Fruit fly (Drosophila melanogaster) whole organism, embryonic: ENCODE data around the gene Rpn10.

Experiments
- Ada2b ChIP-seq: fragments of 200-800 bp; sonication (Bioruptor generic); IDR thresholded peaks from 2 replicates; pipeline ENCODE4 v1.3.6; 2022; ENCODE audit warnings: missing biosample characterization, missing genetic modification characterization
- Antp ChIP-seq: fragments of 200-800 bp; sonication (Bioruptor generic); optimal IDR thresholded peaks from 3 replicates; lab custom pipeline; 2016; ENCODE audit warnings: missing biosample characterization, missing genetic modification characterization
- Bdp1 ChIP-seq: fragments of 200-800 bp; sonication (Bioruptor generic); optimal IDR thresholded peaks from 3 replicates; lab custom pipeline; 2016; ENCODE audit warnings: missing biosample characterization, missing genetic modification characterization
- Blimp-1 ChIP-seq: fragments of 200-800 bp; sonication (Bioruptor generic); optimal IDR thresholded peaks from 3 replicates; lab custom pipeline; 2018; ENCODE audit warnings: missing biosample characterization, missing genetic modification characterization, mild to moderate bottlenecking, moderate library complexity, missing genetic modification reagents
- CG10267 ChIP-seq: fragments of 200-800 bp; sonication (Bioruptor generic); optimal IDR thresholded peaks from 2 replicates; lab custom pipeline; 2018; ENCODE audit warnings: missing biosample characterization, mild to moderate bottlenecking, missing genetic modification characterization, moderate library complexity
- CG10654 ChIP-seq: fragments of 200-800 bp; sonication (Bioruptor generic); optimal IDR thresholded peaks from 2 replicates; lab custom pipeline; 2016; ENCODE audit warnings: missing biosample characterization, missing genetic modification characterization
- CG10959 ChIP-seq: fragments of 200-800 bp; sonication (Bioruptor generic); IDR thresholded peaks from 2 replicates; pipeline ENCODE4 v1.3.6; 2022; ENCODE audit warnings: missing biosample characterization, missing genetic modification characterization
- CG12236 ChIP-seq: fragments of 200-800 bp; sonication (Bioruptor generic); optimal IDR thresholded peaks from 2 replicates; lab custom pipeline; 2016; ENCODE audit warnings: missing biosample characterization, missing genetic modification characterization
- CG12391 ChIP-seq: fragments of 200-800 bp; sonication (Bioruptor generic); optimal IDR thresholded peaks from 3 replicates; lab custom pipeline; 2018; ENCODE audit warnings: missing biosample characterization, mild to moderate bottlenecking, missing genetic modification characterization, moderate library complexity
- CG13123 ChIP-seq: fragments of 200-800 bp; sonication (Bioruptor generic); optimal IDR thresholded peaks from 2 replicates; lab custom pipeline; 2016; ENCODE audit warnings: missing biosample characterization, missing genetic modification characterization
- CG14441 ChIP-seq: fragments of 200-800 bp; sonication (Bioruptor generic); IDR thresholded peaks from 2 replicates; pipeline ENCODE4 v1.3.6; 2022; ENCODE audit warnings: missing biosample characterization, missing genetic modification characterization
- CG14710 ChIP-seq: fragments of 200-800 bp; sonication (Bioruptor generic); optimal IDR thresholded peaks from 3 replicates; lab custom pipeline; 2019; ENCODE audit warnings: missing biosample characterization, mild to moderate bottlenecking, missing genetic modification characterization, moderate library complexity
- CG17385 ChIP-seq: fragments of 200-800 bp; sonication (Bioruptor generic); optimal IDR thresholded peaks from 3 replicates; lab custom pipeline; 2018; ENCODE audit warnings: missing biosample characterization, mild to moderate bottlenecking, missing genetic modification characterization
- CG18011 ChIP-seq: fragments of 200-800 bp; sonication (Bioruptor generic); optimal IDR thresholded peaks from 2 replicates; lab custom pipeline; 2017; ENCODE audit warnings: missing biosample characterization, missing genetic modification characterization, mild to moderate bottlenecking, moderate library complexity, missing genotype
- CG1832 ChIP-seq: fragments of 200-800 bp; sonication (Bioruptor generic); optimal IDR thresholded peaks from 2 replicates; lab custom pipeline; 2017; ENCODE audit warnings: missing biosample characterization, mild to moderate bottlenecking, missing genetic modification characterization, inconsistent platforms
- CG18476 ChIP-seq: fragments of 200-800 bp; sonication (Bioruptor generic); optimal IDR thresholded peaks from 2 replicates; lab custom pipeline; 2016; ENCODE audit warnings: missing biosample characterization, mild to moderate bottlenecking, missing genetic modification characterization
- CG33557 ChIP-seq: fragments of 200-800 bp; sonication (Bioruptor generic); optimal IDR thresholded peaks from 2 replicates; lab custom pipeline; 2019; ENCODE audit warnings: missing biosample characterization, mild to moderate bottlenecking, missing genetic modification characterization, moderate library complexity
- CG7928 ChIP-seq: fragments of 200-800 bp; sonication (Bioruptor generic); optimal IDR thresholded peaks from 2 replicates; lab custom pipeline; 2017; ENCODE audit warnings: missing biosample characterization, mild to moderate bottlenecking, missing genetic modification characterization
- CG8290 ChIP-seq, 3 experiments: fragments of 200-800 bp; sonication (Bioruptor generic); optimal IDR thresholded peaks; 2 replicates each; lab custom pipeline; 2016 to 2019; ENCODE audit warnings: missing biosample characterization in 3 of 3, missing genetic modification characterization in 3 of 3, mild to moderate bottlenecking in 2 of 3, moderate library complexity in 1 of 3
- CHES-1-like ChIP-seq: fragments of 200-800 bp; sonication (Bioruptor generic); optimal IDR thresholded peaks from 2 replicates; lab custom pipeline; 2016; ENCODE audit warnings: missing biosample characterization, missing genetic modification characterization
- Drgx ChIP-seq: fragments of 200-800 bp; sonication (Bioruptor generic); IDR thresholded peaks from 2 replicates; pipeline ENCODE4 v1.3.6; 2022; ENCODE audit warnings: missing biosample characterization, missing genetic modification characterization
- E2f2 ChIP-seq: fragments of 200-800 bp; sonication (Bioruptor generic); IDR thresholded peaks from 2 replicates; pipeline ENCODE4 v1.3.6; 2022; ENCODE audit warnings: missing biosample characterization, missing genetic modification characterization
- Elba2 ChIP-seq: fragments of 200-800 bp; sonication (Bioruptor generic); optimal IDR thresholded peaks from 3 replicates; lab custom pipeline; 2016; ENCODE audit warnings: missing biosample characterization, missing genetic modification characterization
- Lpt ChIP-seq: fragments of >200 bp; optimal IDR thresholded peaks from 2 replicates; lab custom pipeline; 2018; ENCODE audit warnings: missing biosample characterization, missing genetic modification characterization
- Mad ChIP-seq: fragments of 200-800 bp; sonication (Bioruptor generic); optimal IDR thresholded peaks from 2 replicates; lab custom pipeline; 2016; ENCODE audit warnings: missing biosample characterization, missing genetic modification characterization
- Side ChIP-seq: fragments of 200-800 bp; sonication (Bioruptor generic); optimal IDR thresholded peaks from 2 replicates; lab custom pipeline; 2016; ENCODE audit warnings: missing biosample characterization, missing genetic modification characterization
- Stat92E ChIP-seq, 3 experiments: fragments of >200 bp in 2 of 3; fragments of 200-800 bp in 1 of 3; sonication (Bioruptor generic) in 1 of 3; optimal IDR thresholded peaks; 2 replicates each; lab custom pipeline; 2017 to 2019; ENCODE audit warnings: missing biosample characterization in 3 of 3, missing genetic modification characterization in 3 of 3, mild to moderate bottlenecking in 1 of 3, moderate library complexity in 1 of 3
- Trl ChIP-seq, 3 experiments: fragments of >200 bp in 2 of 3; fragments of 200-800 bp in 1 of 3; sonication (Bioruptor generic) in 1 of 3; optimal IDR thresholded peaks; 2 replicates in 1 of 3; 3 replicates in 2 of 3; lab custom pipeline; 2016 to 2017; ENCODE audit warnings: missing biosample characterization in 1 of 3, missing genetic modification characterization in 1 of 3
- chn ChIP-seq: fragments of 200-800 bp; sonication (Bioruptor generic); optimal IDR thresholded peaks from 2 replicates; lab custom pipeline; 2016; ENCODE audit warnings: missing biosample characterization, missing genetic modification characterization
- cwo ChIP-seq: fragments of 200-800 bp; sonication (Bioruptor generic); optimal IDR thresholded peaks from 3 replicates; lab custom pipeline; 2017; ENCODE audit warnings: missing biosample characterization, missing genetic modification characterization, mild to moderate bottlenecking, moderate library complexity, missing genetic modification reagents
- dmrt11E ChIP-seq: fragments of 200-800 bp; sonication (Bioruptor generic); optimal IDR thresholded peaks from 3 replicates; lab custom pipeline; 2018; ENCODE audit warnings: missing biosample characterization, mild to moderate bottlenecking, missing genetic modification characterization, moderate library complexity
- exex ChIP-seq: fragments of 200-800 bp; sonication (Bioruptor generic); optimal IDR thresholded peaks from 4 replicates; lab custom pipeline; 2018; ENCODE audit warnings: missing biosample characterization, mild to moderate bottlenecking, missing genetic modification characterization, moderate library complexity
- fd64A ChIP-seq: fragments of 200-800 bp; sonication (Bioruptor generic); optimal IDR thresholded peaks from 3 replicates; lab custom pipeline; 2018; ENCODE audit warnings: missing biosample characterization, mild to moderate bottlenecking, missing genetic modification characterization
- ken ChIP-seq: fragments of 200-800 bp; sonication (Bioruptor generic); IDR thresholded peaks from 3 replicates; pipeline ENCODE4 v1.3.6; 2022; ENCODE audit warnings: missing biosample characterization, missing genetic modification characterization
- lilli ChIP-seq: fragments of 200-800 bp; sonication (Bioruptor generic); optimal IDR thresholded peaks from 3 replicates; lab custom pipeline; 2016; ENCODE audit warnings: missing biosample characterization, missing genetic modification characterization
- mirr ChIP-seq: fragments of 200-800 bp; sonication (Bioruptor generic); optimal IDR thresholded peaks from 3 replicates; lab custom pipeline; 2018; ENCODE audit warnings: missing biosample characterization, mild to moderate bottlenecking, missing genetic modification characterization
- ro ChIP-seq: fragments of 200-800 bp; sonication (Bioruptor generic); IDR thresholded peaks from 2 replicates; pipeline ENCODE4 v1.3.6; 2022; ENCODE audit warnings: missing biosample characterization, missing genetic modification characterization
- run ChIP-seq: fragments of 200-800 bp; sonication (Bioruptor generic); optimal IDR thresholded peaks from 3 replicates; lab custom pipeline; 2018; ENCODE audit warnings: missing biosample characterization, mild to moderate bottlenecking, missing genetic modification characterization
- salm ChIP-seq: fragments of 200-800 bp; sonication (Bioruptor generic); optimal IDR thresholded peaks from 2 replicates; lab custom pipeline; 2018; ENCODE audit warnings: missing biosample characterization, mild to moderate bottlenecking, missing genetic modification characterization
- schlank ChIP-seq: fragments of 200-800 bp; sonication (Bioruptor generic); optimal IDR thresholded peaks from 2 replicates; lab custom pipeline; 2018; ENCODE audit warnings: missing biosample characterization, mild to moderate bottlenecking, missing genetic modification characterization
- sisA ChIP-seq: fragments of 200-800 bp; sonication (Bioruptor generic); IDR thresholded peaks from 2 replicates; pipeline ENCODE4 v1.3.6; 2022; ENCODE audit warnings: missing biosample characterization, missing genetic modification characterization
- sqz ChIP-seq: fragments of 200-800 bp; sonication (Bioruptor generic); optimal IDR thresholded peaks from 3 replicates; lab custom pipeline; 2018; ENCODE audit warnings: missing biosample characterization, mild to moderate bottlenecking, missing genetic modification characterization
- stc ChIP-seq: fragments of 200-800 bp; sonication (Bioruptor generic); IDR thresholded peaks from 2 replicates; pipeline ENCODE4 v1.3.6; 2022; ENCODE audit warnings: missing biosample characterization, missing genetic modification characterization
- trh ChIP-seq: fragments of 200-800 bp; sonication (Bioruptor generic); optimal IDR thresholded peaks from 2 replicates; lab custom pipeline; 2016; ENCODE audit warnings: missing biosample characterization, missing genetic modification characterization
- ttk ChIP-seq: fragments of 200-800 bp; sonication (Bioruptor generic); IDR thresholded peaks from 2 replicates; pipeline ENCODE4 v2.1.2; 2022; ENCODE audit warnings: missing biosample characterization, missing genetic modification characterization
- z ChIP-seq: fragments of 200-800 bp; sonication (Bioruptor generic); IDR thresholded peaks from 3 replicates; pipeline ENCODE4 v1.3.6; 2022; ENCODE audit warnings: missing biosample characterization, missing genetic modification characterization
- zfh1 ChIP-seq: fragments of 200-800 bp; sonication (Bioruptor generic); IDR thresholded peaks from 3 replicates; pipeline ENCODE4 v1.3.6; 2022; ENCODE audit warnings: missing biosample characterization, missing genetic modification characterization

The Rpn10 gene

DNA sequence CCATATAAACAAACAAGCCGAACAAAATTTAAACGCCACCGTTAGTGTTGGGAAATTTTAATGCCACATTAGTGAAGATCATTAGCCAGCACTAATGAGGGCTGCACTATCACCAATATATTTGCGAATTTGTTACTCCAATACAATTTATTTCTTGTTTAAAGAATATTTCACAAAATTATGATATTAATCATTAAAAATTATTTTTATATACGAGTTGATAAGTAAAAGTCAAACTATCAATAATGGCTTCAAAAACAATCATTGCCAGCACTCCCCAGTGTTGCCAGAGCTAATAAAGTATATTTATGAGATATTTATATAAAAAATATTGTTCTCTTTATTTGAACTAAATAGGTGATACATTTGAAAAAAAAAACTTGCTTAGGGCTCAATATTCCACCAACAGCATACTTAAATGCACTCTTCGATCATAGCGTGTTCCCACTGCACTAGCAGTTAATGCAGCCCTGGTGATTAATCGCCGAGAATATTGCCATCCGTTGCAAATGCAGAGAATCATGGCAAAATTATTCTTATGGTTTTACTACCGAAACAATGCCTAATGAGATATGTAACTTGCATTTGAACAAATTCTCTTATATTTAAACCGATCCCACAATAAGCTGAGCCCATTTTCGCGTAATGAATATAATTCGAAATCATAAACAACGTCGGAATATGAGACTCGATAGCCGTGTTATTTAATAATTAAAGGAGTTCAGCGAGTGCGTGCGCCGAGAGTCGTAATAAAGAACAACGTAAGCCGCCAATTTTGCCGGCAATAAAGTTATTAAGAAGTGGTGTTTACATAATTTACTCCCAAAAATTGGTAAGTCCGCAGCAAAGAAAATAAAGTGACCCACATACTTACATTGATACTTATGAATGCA lies 20.7 kb upstream of the Rpn10 start, which contains the start of the genes SAK and Cdk12 (continued):
- TF ChIP-seq CG12236 (GFP tag; lab: Kevin White, UChicago) = no peak
- peak; percentile 64 for TF ChIP-seq CG10654
- no peak for TF ChIP-seq Lpt (GFP tag; lab: Kevin White, UChicago)
- TF ChIP-seq z = no peak
- TF ChIP-seq salm (tag; lab: Kevin White, UChicago) = peak; percentile 60
- TF ChIP-seq CG10267 (tag; lab: Kevin White, UChicago) = peak; percentile 95
- peak; percentile 83 for TF ChIP-seq dmrt11E
- peak; percentile 16 for TF ChIP-seq fd64A (GFP tag; lab: Kevin White, UChicago)
- peak; percentile 86 for TF ChIP-seq sisA (GFP tag; lab: Robert Waterston, UW)
- TF ChIP-seq cwo (GFP tag; lab: Kevin White, UChicago) = peak; percentile 66
- peak; percentile 94 for TF ChIP-seq CG14710 (tag; lab: Kevin White, UChicago)
- TF ChIP-seq Bdp1 = peak; percentile 56
- TF ChIP-seq exex = peak; percentile 69
- TF ChIP-seq CG1832 (GFP tag; lab: Kevin White, UChicago) = no peak
- peak; percentile 82 for TF ChIP-seq ttk
- TF ChIP-seq Stat92E (GFP tag; optimal IDR thresholded peaks at IDR 0.05; lab: Kevin White, UChicago) = peak in 1 of 3 experiments; percentile 2
- peak; percentile 32 for TF ChIP-seq CG13123 (GFP tag; lab: Kevin White, UChicago)
- peak; percentile 55 for TF ChIP-seq Drgx (GFP tag; lab: Robert Waterston, UW)
- TF ChIP-seq CHES-1-like (GFP tag; lab: Kevin White, UChicago) = peak; percentile 28
- TF ChIP-seq Trl (optimal IDR thresholded peaks at IDR 0.05; lab: Kevin White, UChicago) = no peak
- TF ChIP-seq Trl (GFP tag; optimal IDR thresholded peaks at IDR 0.05; lab: Kevin White, UChicago) = peak; percentile 49
- TF ChIP-seq chn = peak; percentile 47
- TF ChIP-seq Mad (GFP tag; lab: Kevin White, UChicago) = peak; percentile 43
- TF ChIP-seq CG7928 (GFP tag; lab: Kevin White, UChicago) = peak; percentile 96
- peak; percentile 61 for TF ChIP-seq CG18011 (GFP tag; lab: Kevin White, UChicago)
- peak; percentile 85 for TF ChIP-seq CG33557 (GFP tag; lab: Kevin White, UChicago)
- peak; percentile 78; the same call in 1 of the 2 replicates for TF ChIP-seq Ada2b (GFP tag; lab: Robert Waterston, UW)
- peak; percentile 72 for TF ChIP-seq ken (GFP tag; lab: Robert Waterston, UW)
- peak; percentile 61; the same call in 1 of the 2 replicates for TF ChIP-seq ro (GFP tag; lab: Robert Waterston, UW)
- no peak; the same call in 1 of the 2 replicates for TF ChIP-seq CG10959 (GFP tag; lab: Robert Waterston, UW)
- TF ChIP-seq CG17385 (GFP tag; lab: Kevin White, UChicago) = peak; percentile 80
- TF ChIP-seq E2f2 = peak; percentile 83
- peak; percentile 55 for TF ChIP-seq schlank (tag; lab: Kevin White, UChicago)
- peak; percentile 20 for TF ChIP-seq Side (GFP tag; lab: Kevin White, UChicago)
- peak; percentile 79 for TF ChIP-seq CG18476 (GFP tag; lab: Kevin White, UChicago)
- TF ChIP-seq mirr (GFP tag; lab: Kevin White, UChicago) = peak; percentile 50
- peak; percentile 71 for TF ChIP-seq Antp (GFP tag; lab: Kevin White, UChicago)
- peak; percentile 74; the same call in 2 of the 3 replicates for TF ChIP-seq zfh1 (GFP tag; lab: Robert Waterston, UW)
- TF ChIP-seq run = peak; percentile 40
- peak; percentile 77 for TF ChIP-seq Elba2
- peak; percentile 91 for TF ChIP-seq CG12391 (tag; lab: Kevin White, UChicago)
- peak; percentile 77 for TF ChIP-seq Blimp-1
- TF ChIP-seq trh (GFP tag; lab: Kevin White, UChicago) = peak; percentile 55
- TF ChIP-seq CG8290 (GFP tag; optimal IDR thresholded peaks at IDR 0.05; lab: Kevin White, UChicago) = peak; percentile 82
- TF ChIP-seq CG8290 (tag; optimal IDR thresholded peaks at IDR 0.05; lab: Kevin White, UChicago) = peak; percentile 58 to 62
- peak; percentile 73 for TF ChIP-seq stc
- peak; percentile 77 for TF ChIP-seq CG14441 (GFP tag; lab: Robert Waterston, UW)
- TF ChIP-seq sqz (GFP tag; lab: Kevin White, UChicago) = peak; percentile 76
- peak; percentile 82 for TF ChIP-seq lilli (GFP tag; lab: Kevin White, UChicago)
